Worm (Caenorhabditis elegans): ENCODE results near the gene fars-3.
"Not testable (repeated sequence)": the region's sequence is repeated elsewhere in the genome, so short reads cannot be mapped to it uniquely, and the experiment has no call there.

- TF ChIP-seq hmg-20 (GFP tag; IDR thresholded peaks at IDR 0.05); T07F8.4 (tag; optimal IDR thresholded peaks at IDR 0.05); tlf-1 (GFP tag; optimal IDR thresholded peaks at IDR 0.05); snpc-4 (GFP tag; optimal IDR thresholded peaks at IDR 0.05); snpc-4 (tag; optimal IDR thresholded peaks at IDR 0.05); F37B4.10 (GFP tag; IDR thresholded peaks at IDR 0.05): not testable (repeated sequence)
These were observed 44.9 kb upstream of the fars-3 start, which contains the start of gene F14E5.8 for ce11 chrII:8419798-8420197.
